Worm (Caenorhabditis elegans) whole organism, midembryonic: ENCODE measurements around the gene klp-3.

ENCODE experiments used
- T22C8.4 ChIP-seq: fragments of 200-800 bp; sonication (Bioruptor generic); IDR thresholded peaks from 2 replicates; pipeline ENCODE4 v1.3.6; 2022; ENCODE audit warnings: missing genetic modification characterization, missing compliant biosample characterization
- cog-1 ChIP-seq: sonication (generic microtip); optimal IDR thresholded peaks from 2 replicates; lab custom pipeline; 2016; ENCODE audit warnings: missing genetic modification characterization, missing compliant biosample characterization
- flt-1 ChIP-seq: fragments of 200-800 bp; sonication (Bioruptor generic); IDR thresholded peaks from 2 replicates; pipeline ENCODE4 v1.3.6; 2022; ENCODE audit warnings: missing genetic modification characterization, missing compliant biosample characterization
- klf-2 ChIP-seq: fragments of 200-800 bp; sonication (Bioruptor generic); conservative IDR thresholded peaks from 2 replicates; pipeline ENCODE4 v1.3.6; 2022; ENCODE audit warnings: missing genetic modification reagents, missing genetic modification characterization, missing compliant biosample characterization
- med-1 ChIP-seq: sonication (generic microtip); optimal IDR thresholded peaks from 2 replicates; lab custom pipeline; 2017; ENCODE audit warnings: missing genetic modification characterization, mild to moderate bottlenecking, missing compliant biosample characterization, antibody characterized with exemption, missing genetic modification reagents; ENCODE audit not compliant: insufficient read depth
- ref-1 ChIP-seq: fragments of 200-800 bp; sonication (Bioruptor generic); conservative IDR thresholded peaks from 2 replicates; pipeline ENCODE4 v1.3.6; 2022; ENCODE audit warnings: missing genetic modification reagents, missing genetic modification characterization, missing compliant biosample characterization
- tab-1 ChIP-seq: fragments of 200-800 bp; sonication (Bioruptor generic); IDR thresholded peaks from 2 replicates; pipeline ENCODE4 v1.3.6; 2022; ENCODE audit warnings: missing genetic modification characterization, missing compliant biosample characterization
- ztf-23 ChIP-seq: fragments of 200-800 bp; sonication (Bioruptor generic); IDR thresholded peaks from 2 replicates; pipeline ENCODE4 v1.3.6; 2022; ENCODE audit warnings: missing genetic modification reagents, missing genetic modification characterization, missing compliant biosample characterization
- ztf-29 ChIP-seq: fragments of 200-800 bp; sonication (Bioruptor generic); IDR thresholded peaks from 2 replicates; pipeline ENCODE4 v1.3.6; 2022; ENCODE audit warnings: missing genetic modification reagents, missing genetic modification characterization, missing compliant biosample characterization

The klp-3 gene

ce11 chrII:7836613-7837226 lies 5.4 kb upstream of the klp-3 start:
- no peak for TF ChIP-seq klf-2 (GFP tag; lab: Robert Waterston, UW)
- no peak for TF ChIP-seq med-1 (GFP tag; lab: Kevin White, UChicago)
- TF ChIP-seq T22C8.4: no peak
- TF ChIP-seq cog-1: no peak
- no peak for TF ChIP-seq ztf-23
- TF ChIP-seq ztf-29 (GFP tag; lab: Robert Waterston, UW): no peak
- TF ChIP-seq tab-1 (GFP tag; lab: Robert Waterston, UW): no peak
- no peak for TF ChIP-seq flt-1 (GFP tag; lab: Robert Waterston, UW)
- TF ChIP-seq ref-1 (GFP tag; lab: Robert Waterston, UW): no peak

- TF ChIP-seq ref-1 (GFP tag; lab: Robert Waterston, UW) (no peak), cog-1 (no peak), flt-1 (GFP tag; lab: Robert Waterston, UW) (no peak), ztf-23 (no peak), klf-2 (GFP tag; lab: Robert Waterston, UW) (no peak)
Measured at ce11 chrII:7838661-7839060, 3.5 kb upstream of the klp-3 start.

- no peak for TF ChIP-seq cog-1
- no peak for TF ChIP-seq ztf-29 (GFP tag; lab: Robert Waterston, UW)
- TF ChIP-seq med-1 (GFP tag; lab: Kevin White, UChicago): no peak
- TF ChIP-seq tab-1 (GFP tag; lab: Robert Waterston, UW): no peak
Measured at ce11 chrII:7839703-7840102, 2.5 kb upstream of the klp-3 start.

ce11 chrII:7845571-7846236 lies 3.6 kb downstream of the klp-3 start, which contains the start of gene T09A5.4:
TSS of gene T09A5.4 (plus strand) at chrII:7846186.
- no peak for TF ChIP-seq ztf-29 (GFP tag; lab: Robert Waterston, UW)
- no peak for TF ChIP-seq med-1 (GFP tag; lab: Kevin White, UChicago)
- no peak for TF ChIP-seq flt-1 (GFP tag; lab: Robert Waterston, UW)
- TF ChIP-seq tab-1 (GFP tag; lab: Robert Waterston, UW): no peak

- TF ChIP-seq ztf-23 (no peak), med-1 (GFP tag; lab: Kevin White, UChicago) (no peak), cog-1 (no peak), ztf-29 (GFP tag; lab: Robert Waterston, UW) (no peak)
Measured at ce11 chrII:7849697-7850096, 7.5 kb downstream of the klp-3 start, which contains the start of gene acr-7. TSS of gene acr-7 (minus strand) at chrII:7849797.

- TF ChIP-seq med-1 (GFP tag; lab: Kevin White, UChicago) (no peak), cog-1 (no peak), ztf-29 (GFP tag; lab: Robert Waterston, UW) (no peak), klf-2 (GFP tag; lab: Robert Waterston, UW) (no peak), tab-1 (GFP tag; lab: Robert Waterston, UW) (no peak), T22C8.4 (no peak), ztf-23 (no peak), flt-1 (GFP tag; lab: Robert Waterston, UW) (no peak), ref-1 (GFP tag; lab: Robert Waterston, UW) (no peak)
Measured at ce11 chrII:7850575-7850974, 8.4 kb downstream of the klp-3 start.

ce11 chrII:7851480-7851879 lies 9.3 kb downstream of the klp-3 start:
- no peak for TF ChIP-seq ref-1 (GFP tag; lab: Robert Waterston, UW)
- TF ChIP-seq T22C8.4: no peak
- TF ChIP-seq med-1 (GFP tag; lab: Kevin White, UChicago): no peak
- TF ChIP-seq tab-1 (GFP tag; lab: Robert Waterston, UW): no peak
- TF ChIP-seq flt-1 (GFP tag; lab: Robert Waterston, UW): no peak
- TF ChIP-seq klf-2 (GFP tag; lab: Robert Waterston, UW): no peak
- no peak for TF ChIP-seq ztf-29 (GFP tag; lab: Robert Waterston, UW)

ce11 chrII:7853679-7854078 lies 11.5 kb downstream of the klp-3 start, which contains the start of gene T09A5.5:
TSS of gene T09A5.5 (minus strand) at chrII:7853779.
- no peak for TF ChIP-seq med-1 (GFP tag; lab: Kevin White, UChicago)
- TF ChIP-seq klf-2 (GFP tag; lab: Robert Waterston, UW): no peak
- TF ChIP-seq ztf-23: no peak
- TF ChIP-seq flt-1 (GFP tag; lab: Robert Waterston, UW): no peak
- TF ChIP-seq T22C8.4: no peak

- no peak for TF ChIP-seq ref-1 (GFP tag; lab: Robert Waterston, UW)
- TF ChIP-seq ztf-23: no peak
- TF ChIP-seq tab-1 (GFP tag; lab: Robert Waterston, UW): no peak
- TF ChIP-seq flt-1 (GFP tag; lab: Robert Waterston, UW): no peak
- TF ChIP-seq T22C8.4: no peak
- TF ChIP-seq klf-2 (GFP tag; lab: Robert Waterston, UW): no peak
- no peak for TF ChIP-seq med-1 (GFP tag; lab: Kevin White, UChicago)
- TF ChIP-seq cog-1: no peak
- no peak for TF ChIP-seq ztf-29 (GFP tag; lab: Robert Waterston, UW)
Measured at ce11 chrII:7854942-7855341, 12.8 kb downstream of the klp-3 start, which contains the start of gene mdt-10. TSS of gene mdt-10 (minus strand) at chrII:7855042.

ce11 chrII:7855619-7856018 lies 13.5 kb downstream of the klp-3 start, which contains the start of gene mdmh-35:
TSS of gene mdmh-35 (minus strand) at chrII:7855719.
- TF ChIP-seq cog-1 (no peak), tab-1 (GFP tag; lab: Robert Waterston, UW) (no peak), ztf-29 (GFP tag; lab: Robert Waterston, UW) (no peak), ref-1 (GFP tag; lab: Robert Waterston, UW) (no peak), T22C8.4 (no peak), ztf-23 (no peak), flt-1 (GFP tag; lab: Robert Waterston, UW) (no peak), klf-2 (GFP tag; lab: Robert Waterston, UW) (no peak), med-1 (GFP tag; lab: Kevin White, UChicago) (no peak)
